Fruit fly (Drosophila melanogaster) whole organism, embryonic: ENCODE data around the gene ssp3.

Source experiments
- Atf6 ChIP-seq: fragments of 200-800 bp; sonication (Bioruptor generic); IDR thresholded peaks from 2 replicates; pipeline ENCODE4 v1.3.6; 2022; ENCODE audit warnings: missing biosample characterization, missing genetic modification characterization
- B-H2 ChIP-seq: fragments of 200-800 bp; sonication (Bioruptor generic); optimal IDR thresholded peaks from 2 replicates; lab custom pipeline; 2018; ENCODE audit warnings: missing biosample characterization, mild to moderate bottlenecking, missing genetic modification characterization
- CG11504 ChIP-seq: fragments of 200-800 bp; sonication (Bioruptor generic); optimal IDR thresholded peaks from 3 replicates; lab custom pipeline; 2019; ENCODE audit warnings: missing biosample characterization, mild to moderate bottlenecking, missing genetic modification characterization, moderate library complexity
- CG12104 ChIP-seq: fragments of 200-800 bp; sonication (Bioruptor generic); optimal IDR thresholded peaks from 3 replicates; lab custom pipeline; 2016; ENCODE audit warnings: missing biosample characterization, missing genetic modification characterization
- CG12155 ChIP-seq: fragments of 200-800 bp; sonication (Bioruptor generic); optimal IDR thresholded peaks from 3 replicates; lab custom pipeline; 2016; ENCODE audit warnings: missing biosample characterization, missing genetic modification characterization
- CG12299 ChIP-seq: fragments of 200-800 bp; sonication (Bioruptor generic); optimal IDR thresholded peaks from 2 replicates; lab custom pipeline; 2018; ENCODE audit warnings: missing biosample characterization, mild to moderate bottlenecking, missing genetic modification characterization
- CG1233 ChIP-seq: fragments of 200-800 bp; sonication (Bioruptor generic); optimal IDR thresholded peaks from 4 replicates; lab custom pipeline; 2018; ENCODE audit warnings: missing biosample characterization, mild to moderate bottlenecking, missing genetic modification characterization
- CG12659 ChIP-seq: fragments of 200-800 bp; sonication (Bioruptor generic); optimal IDR thresholded peaks from 3 replicates; lab custom pipeline; 2017; ENCODE audit warnings: mild to moderate bottlenecking, missing biosample characterization, missing genetic modification reagents, missing genetic modification characterization
- CG15073 ChIP-seq: fragments of 200-800 bp; sonication (Bioruptor generic); optimal IDR thresholded peaks from 2 replicates; lab custom pipeline; 2016; ENCODE audit warnings: missing biosample characterization, missing genetic modification characterization
- CG15269 ChIP-seq: fragments of 200-800 bp; sonication (Bioruptor generic); optimal IDR thresholded peaks from 2 replicates; lab custom pipeline; 2018; ENCODE audit warnings: missing biosample characterization, mild to moderate bottlenecking, missing genetic modification characterization, moderate library complexity
- CG17359 ChIP-seq: fragments of 200-800 bp; sonication (Bioruptor generic); optimal IDR thresholded peaks from 3 replicates; lab custom pipeline; 2018; ENCODE audit warnings: missing biosample characterization, mild to moderate bottlenecking, missing genetic modification characterization, moderate library complexity
- CG18764 ChIP-seq: fragments of 200-800 bp; sonication (Bioruptor generic); optimal IDR thresholded peaks from 3 replicates; lab custom pipeline; 2016; ENCODE audit warnings: missing biosample characterization, missing genetic modification characterization
- CG3065 ChIP-seq: fragments of 200-800 bp; sonication (Bioruptor generic); optimal IDR thresholded peaks from 2 replicates; lab custom pipeline; 2016; ENCODE audit warnings: missing biosample characterization, missing genetic modification characterization
- CG33213 ChIP-seq: fragments of 200-800 bp; sonication (Bioruptor generic); optimal IDR thresholded peaks from 3 replicates; lab custom pipeline; 2016; ENCODE audit warnings: missing biosample characterization, missing genetic modification characterization
- CG4282 ChIP-seq: fragments of 200-800 bp; sonication (Bioruptor generic); optimal IDR thresholded peaks from 2 replicates; lab custom pipeline; 2016; ENCODE audit warnings: missing biosample characterization, missing genetic modification characterization
- CG43689 ChIP-seq: fragments of 200-800 bp; sonication (Bioruptor generic); IDR thresholded peaks from 2 replicates; pipeline ENCODE4 v1.3.6; 2022; ENCODE audit warnings: missing biosample characterization, missing genetic modification characterization
- CG4730 ChIP-seq: fragments of 200-800 bp; sonication (Bioruptor generic); IDR thresholded peaks from 2 replicates; pipeline ENCODE4 v1.3.6; 2022; ENCODE audit warnings: missing biosample characterization, missing genetic modification characterization
- CG5180 ChIP-seq: fragments of 200-800 bp; sonication (Bioruptor generic); optimal IDR thresholded peaks from 3 replicates; lab custom pipeline; 2017; ENCODE audit warnings: missing biosample characterization, missing genetic modification characterization, mild to moderate bottlenecking, moderate library complexity, missing genetic modification reagents
- CG6765 ChIP-seq: fragments of 200-800 bp; sonication (Bioruptor generic); optimal IDR thresholded peaks from 3 replicates; lab custom pipeline; 2017; ENCODE audit warnings: missing biosample characterization, mild to moderate bottlenecking, missing genetic modification characterization
- CG7271 ChIP-seq: fragments of 200-800 bp; sonication (Bioruptor generic); optimal IDR thresholded peaks from 2 replicates; lab custom pipeline; 2018; ENCODE audit warnings: missing biosample characterization, mild to moderate bottlenecking, missing genetic modification characterization, moderate library complexity
- CHES-1-like ChIP-seq: fragments of 200-800 bp; sonication (Bioruptor generic); optimal IDR thresholded peaks from 2 replicates; lab custom pipeline; 2016; ENCODE audit warnings: missing biosample characterization, missing genetic modification characterization
- D ChIP-seq, 2 experiments: fragments of 200-800 bp in 1 of 2; fragments of >200 bp in 1 of 2; sonication (Bioruptor generic) in 1 of 2; optimal IDR thresholded peaks; 2 replicates in 1 of 2; 3 replicates in 1 of 2; lab custom pipeline; 2017; ENCODE audit warnings: mild to moderate bottlenecking in 1 of 2, missing biosample characterization in 1 of 2, missing genetic modification characterization in 1 of 2, missing genetic modification reagents in 1 of 2
- ERR ChIP-seq: fragments of 200-800 bp; sonication (Bioruptor generic); optimal IDR thresholded peaks from 2 replicates; lab custom pipeline; 2016; ENCODE audit warnings: missing biosample characterization, missing genetic modification characterization
- MBD-R2 ChIP-seq: fragments of 200-800 bp; sonication (Bioruptor generic); IDR thresholded peaks from 2 replicates; pipeline ENCODE4 v1.3.6; 2022; ENCODE audit warnings: missing biosample characterization, missing genetic modification characterization
- Optix ChIP-seq: fragments of 200-800 bp; sonication (Bioruptor generic); IDR thresholded peaks from 3 replicates; pipeline ENCODE4 v1.3.6; 2022; ENCODE audit warnings: missing biosample characterization, missing genetic modification characterization
- Sry-β ChIP-seq: fragments of 200-800 bp; sonication (Bioruptor generic); optimal IDR thresholded peaks from 2 replicates; lab custom pipeline; 2018; ENCODE audit warnings: missing biosample characterization, mild to moderate bottlenecking, missing genetic modification characterization, moderate library complexity
- Usf ChIP-seq: fragments of 200-800 bp; sonication (Bioruptor generic); optimal IDR thresholded peaks from 2 replicates; lab custom pipeline; 2017; ENCODE audit warnings: missing genotype, missing biosample characterization, missing genetic modification characterization
- bsh ChIP-seq, 2 experiments: fragments of 200-800 bp; sonication (Bioruptor generic); optimal IDR thresholded peaks; 2 replicates each; lab custom pipeline; 2017 to 2018; ENCODE audit warnings: mild to moderate bottlenecking in 2 of 2, missing biosample characterization in 2 of 2, missing genetic modification characterization in 2 of 2, moderate library complexity in 1 of 2
- caup ChIP-seq: fragments of 200-800 bp; sonication (Bioruptor generic); optimal IDR thresholded peaks from 3 replicates; lab custom pipeline; 2017; ENCODE audit warnings: missing biosample characterization, mild to moderate bottlenecking, missing genetic modification characterization, moderate library complexity; ENCODE audit not compliant: severe bottlenecking
- dimm ChIP-seq: fragments of 200-800 bp; sonication (Bioruptor generic); IDR thresholded peaks from 2 replicates; pipeline ENCODE4 v1.3.6; 2022; ENCODE audit warnings: missing biosample characterization, missing genetic modification characterization
- dpn ChIP-seq, 2 experiments: fragments of 200-800 bp; sonication (Bioruptor generic); optimal IDR thresholded peaks; 3 replicates each; lab custom pipeline; 2016; ENCODE audit warnings: missing biosample characterization in 2 of 2, missing genetic modification characterization in 2 of 2
- gfzf ChIP-seq: fragments of 200-800 bp; sonication (Bioruptor generic); optimal IDR thresholded peaks from 2 replicates; lab custom pipeline; 2016; ENCODE audit warnings: missing biosample characterization, mild to moderate bottlenecking, missing genetic modification characterization, moderate library complexity
- ham ChIP-seq: fragments of 200-800 bp; sonication (Bioruptor generic); IDR thresholded peaks from 2 replicates; pipeline ENCODE4 v1.3.6; 2022; ENCODE audit warnings: missing biosample characterization, missing genetic modification characterization
- her ChIP-seq: fragments of 200-800 bp; sonication (Bioruptor generic); optimal IDR thresholded peaks from 2 replicates; lab custom pipeline; 2016; ENCODE audit warnings: missing biosample characterization, missing genetic modification characterization
- jumu ChIP-seq: fragments of 200-800 bp; sonication (Bioruptor generic); optimal IDR thresholded peaks from 3 replicates; lab custom pipeline; 2016; ENCODE audit warnings: missing biosample characterization, missing genetic modification characterization
- knrl ChIP-seq: fragments of 200-800 bp; sonication (Bioruptor generic); IDR thresholded peaks from 3 replicates; pipeline ENCODE4 v1.3.6; 2022; ENCODE audit warnings: missing biosample characterization, missing genetic modification characterization; ENCODE audit not compliant: partially characterized antibody
- pan ChIP-seq, 4 experiments: fragments of >200 bp in 3 of 4; fragments of 200-800 bp in 1 of 4; sonication (Bioruptor generic) in 1 of 4; optimal IDR thresholded peaks in 3 of 4; IDR thresholded peaks in 1 of 4; 2 replicates each; pipeline versions ENCODE4 v1.3.6 to Lab custom; 2017 to 2022; ENCODE audit warnings: missing biosample characterization in 2 of 4, missing genetic modification characterization in 2 of 4, mixed read lengths in 1 of 4
- salm ChIP-seq: fragments of 200-800 bp; sonication (Bioruptor generic); optimal IDR thresholded peaks from 2 replicates; lab custom pipeline; 2018; ENCODE audit warnings: missing biosample characterization, mild to moderate bottlenecking, missing genetic modification characterization
- sc ChIP-seq, 3 experiments: fragments of >200 bp in 2 of 3; fragments of 200-800 bp in 1 of 3; sonication (Bioruptor generic) in 1 of 3; optimal IDR thresholded peaks; 2 replicates in 2 of 3; 3 replicates in 1 of 3; lab custom pipeline; 2017; ENCODE audit warnings: mild to moderate bottlenecking in 1 of 3, missing biosample characterization in 1 of 3, missing genetic modification characterization in 1 of 3, missing genetic modification reagents in 1 of 3
- sd ChIP-seq: fragments of 200-800 bp; sonication (Bioruptor generic); optimal IDR thresholded peaks from 3 replicates; lab custom pipeline; 2018; ENCODE audit warnings: missing biosample characterization, mild to moderate bottlenecking, missing genetic modification characterization, moderate library complexity
- slou ChIP-seq: fragments of 200-800 bp; sonication (Bioruptor generic); optimal IDR thresholded peaks from 3 replicates; lab custom pipeline; 2016; ENCODE audit warnings: missing biosample characterization, missing genetic modification characterization
- sna ChIP-seq: fragments of 200-800 bp; sonication (Bioruptor generic); IDR thresholded peaks from 2 replicates; pipeline ENCODE4 v1.3.6; 2022; ENCODE audit warnings: missing biosample characterization, missing genetic modification characterization; ENCODE audit not compliant: partially characterized antibody
- sqz ChIP-seq: fragments of 200-800 bp; sonication (Bioruptor generic); optimal IDR thresholded peaks from 3 replicates; lab custom pipeline; 2018; ENCODE audit warnings: missing biosample characterization, mild to moderate bottlenecking, missing genetic modification characterization
- tup ChIP-seq: fragments of 200-800 bp; sonication (Bioruptor generic); optimal IDR thresholded peaks from 2 replicates; lab custom pipeline; 2016; ENCODE audit warnings: missing biosample characterization, mild to moderate bottlenecking, missing genetic modification characterization, moderate library complexity
- yki ChIP-seq: fragments of >200 bp; optimal IDR thresholded peaks from 3 replicates; lab custom pipeline; 2018
- zen ChIP-seq: fragments of 200-800 bp; sonication (Bioruptor generic); optimal IDR thresholded peaks from 3 replicates; lab custom pipeline; 2018; ENCODE audit warnings: missing biosample characterization, mild to moderate bottlenecking, missing genetic modification characterization, moderate library complexity
- zf30C ChIP-seq: fragments of 200-800 bp; sonication (Bioruptor generic); optimal IDR thresholded peaks from 3 replicates; lab custom pipeline; 2018; ENCODE audit warnings: missing biosample characterization, mild to moderate bottlenecking, missing genetic modification characterization

ssp3 gene

dm6 chr2L:18974063-18974779 lies 30.5 kb upstream of the ssp3 start, which contains the start of the genes L2HGDH and CG10431 (continued):
- TF ChIP-seq caup (peak; percentile 34), CG15269 (peak; percentile 62), MBD-R2 (peak; percentile 63), sna (GFP tag; lab: Robert Waterston, UW) (no peak), CG18764 (no peak), pan (optimal IDR thresholded peaks at IDR 0.05; lab: Kevin White, UChicago) (no peak), pan (GFP tag; optimal IDR thresholded peaks at IDR 0.05 in 1 of 2, IDR thresholded peaks at IDR 0.05 in 1 of 2) (peak in 1 of 2 experiments; percentile 19), sc (optimal IDR thresholded peaks at IDR 0.05; lab: Kevin White, UChicago) (no peak), sc (GFP tag; optimal IDR thresholded peaks at IDR 0.05; lab: Kevin White, UChicago) (peak; percentile 4), CG1233 (GFP tag; lab: Kevin White, UChicago) (peak; percentile 39), CG12104 (peak; percentile 72), knrl (GFP tag; lab: Robert Waterston, UW) (peak; percentile 44; the same call in 1 of the 3 replicates), bsh (GFP tag; optimal IDR thresholded peaks at IDR 0.05; lab: Kevin White, UChicago) (peak in 1 of 2 experiments; percentile 41), sqz (GFP tag; lab: Kevin White, UChicago) (no peak), CG33213 (GFP tag; lab: Kevin White, UChicago) (no peak), her (no peak), ERR (GFP tag; lab: Kevin White, UChicago) (peak; percentile 99), dimm (GFP tag; lab: Robert Waterston, UW) (no peak), yki (no peak), gfzf (GFP tag; lab: Kevin White, UChicago) (peak; percentile 70), Sry-β (no peak), CG15073 (GFP tag; lab: Kevin White, UChicago) (no peak), jumu (GFP tag; lab: Kevin White, UChicago) (peak; percentile 1), CG4730 (GFP tag; lab: Robert Waterston, UW) (no peak), CG43689 (no peak), slou (GFP tag; lab: Kevin White, UChicago) (no peak), zen (peak; percentile 66), CG4282 (no peak), CG12659 (GFP tag; lab: Kevin White, UChicago) (peak; percentile 80), B-H2 (GFP tag; lab: Kevin White, UChicago) (peak; percentile 49), CG3065 (GFP tag; lab: Kevin White, UChicago) (no peak), CHES-1-like (GFP tag; lab: Kevin White, UChicago) (peak; percentile 12), CG17359 (tag; lab: Kevin White, UChicago) (peak; percentile 54), ham (GFP tag; lab: Robert Waterston, UW) (no peak), Atf6 (GFP tag; lab: Robert Waterston, UW) (peak; percentile 56; the same call in 1 of the 2 replicates), dpn (GFP tag; optimal IDR thresholded peaks at IDR 0.05; lab: Kevin White, UChicago) (peak; percentile 42 to 68), CG7271 (tag; lab: Kevin White, UChicago) (peak; percentile 43), CG12155 (GFP tag; lab: Kevin White, UChicago) (peak; percentile 33), CG5180 (GFP tag; lab: Kevin White, UChicago) (peak; percentile 31), D (optimal IDR thresholded peaks at IDR 0.05; lab: Kevin White, UChicago) (peak; percentile 31), D (GFP tag; optimal IDR thresholded peaks at IDR 0.05; lab: Kevin White, UChicago) (peak; percentile 57), Optix (GFP tag; lab: Robert Waterston, UW) (no peak), zf30C (GFP tag; lab: Kevin White, UChicago) (no peak), CG12299 (tag; lab: Kevin White, UChicago) (peak; percentile 65), Usf (GFP tag; lab: Kevin White, UChicago) (no peak), salm (tag; lab: Kevin White, UChicago) (peak; percentile 28), sd (tag; lab: Kevin White, UChicago) (peak; percentile 62), CG11504 (tag; lab: Kevin White, UChicago) (no peak), CG6765 (GFP tag; lab: Kevin White, UChicago) (peak; percentile 38), tup (GFP tag; lab: Kevin White, UChicago) (peak; percentile 30)
